Worm (Caenorhabditis elegans): ENCODE results near the gene C24A3.4.
A peak's percentile ranks its signal among the peaks of the same experiment; 100 is the strongest.

The C24A3.4 gene

ce11 chrX:9015420-9015819 is 23.2 kb downstream of the C24A3.4 start, which contains the start of gene T25B6.4:
Gene T25B6.4, plus strand, starts transcription at chrX:9015720.
- TF ChIP-seq nhr-120 (GFP tag; IDR thresholded peaks at IDR 0.05) (no peak), ztf-3 (GFP tag; optimal IDR thresholded peaks at IDR 0.05) (no peak)

ce11 chrX:9021645-9022044 is 29.4 kb downstream of the C24A3.4 start, which contains the start of gene T25B6.5:
Gene T25B6.5, minus strand, starts transcription at chrX:9021745.
- TF ChIP-seq mel-28 (tag; optimal IDR thresholded peaks at IDR 0.05; ENCODE audit: borderline replicate concordance) (no peak), lir-1 (GFP tag; conservative IDR thresholded peaks at IDR 0.05) (no peak)

DNA sequence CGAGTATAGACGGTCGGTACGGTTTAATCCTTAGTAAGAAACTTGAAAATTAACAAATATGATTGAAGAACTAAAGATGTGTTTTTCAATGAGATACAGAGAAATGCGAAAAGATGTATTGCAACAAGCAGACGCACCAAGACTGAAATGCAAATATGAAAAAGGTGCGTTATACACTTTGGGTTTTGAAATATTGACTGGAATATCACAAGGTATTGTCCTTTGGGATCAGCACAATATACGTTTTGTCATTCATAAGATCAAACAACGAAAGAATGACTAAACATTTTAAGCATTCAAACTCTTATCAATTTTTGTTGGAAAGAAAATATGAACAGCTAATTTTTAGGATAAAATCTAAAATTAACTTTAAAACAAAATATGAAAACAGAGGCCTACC is 30.6 kb downstream of the C24A3.4 start, which contains the start of gene T25B6.6:
Gene T25B6.6 (minus strand): TSS at position 101 of the 400 bp plus-strand sequence.
- no peak for TF ChIP-seq cebp-1 (GFP tag; IDR thresholded peaks at IDR 0.05)
- no peak for TF ChIP-seq cebp-1 (tag; optimal IDR thresholded peaks at IDR 0.05)
- TF ChIP-seq lag-1 (GFP tag; IDR thresholded peaks at IDR 0.05), result no peak

DNA sequence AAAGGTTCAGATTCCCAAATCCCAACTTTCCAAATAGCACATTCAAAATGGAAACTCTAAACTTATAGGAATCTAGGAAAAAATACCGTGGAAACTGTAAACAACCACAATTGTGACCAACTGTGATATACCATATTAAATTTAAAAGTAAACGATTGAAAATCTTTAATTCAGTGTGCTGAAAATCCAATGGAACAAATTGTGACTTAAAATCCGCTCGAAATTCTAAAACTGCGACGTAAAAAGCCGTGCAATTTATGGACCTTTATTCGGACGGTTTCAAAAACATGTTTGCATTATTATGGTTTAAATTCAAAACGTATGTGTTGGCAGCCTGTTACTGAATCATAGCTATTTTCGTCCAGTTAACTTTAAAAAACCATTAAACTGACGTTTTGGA is 31.6 kb downstream of the C24A3.4 start:
- no peak for TF ChIP-seq mxl-1 (tag; optimal IDR thresholded peaks at IDR 0.05)
- TF ChIP-seq egl-18 (GFP tag; IDR thresholded peaks at IDR 0.05), result no peak
- TF ChIP-seq ekl-4 (GFP tag; IDR thresholded peaks at IDR 0.05), result no peak
- no peak for TF ChIP-seq F57A8.1 (GFP tag; optimal IDR thresholded peaks at IDR 0.05)
- no peak for TF ChIP-seq akir-1 (GFP tag; optimal IDR thresholded peaks at IDR 0.05)
- TF ChIP-seq pbrm-1 (GFP tag; IDR thresholded peaks at IDR 0.05), result no peak
- no peak for TF ChIP-seq snpc-1.3 (tag; optimal IDR thresholded peaks at IDR 0.05; ENCODE audit: insufficient read depth)
- TF ChIP-seq hlh-12 (tag; optimal IDR thresholded peaks at IDR 0.05), result no peak
- TF ChIP-seq ceh-100 (GFP tag; IDR thresholded peaks at IDR 0.05), result no peak
- TF ChIP-seq rcor-1 (GFP tag; IDR thresholded peaks at IDR 0.05), result no peak
- no peak for TF ChIP-seq dpl-1 (GFP tag; optimal IDR thresholded peaks at IDR 0.05)
- TF ChIP-seq repo-1 (tag; optimal IDR thresholded peaks at IDR 0.05), result no peak
- TF ChIP-seq rpc-1 (optimal IDR thresholded peaks at IDR 0.05), result no peak
- no peak for TF ChIP-seq rpc-1 (tag; optimal IDR thresholded peaks at IDR 0.05)
- no peak for TF ChIP-seq chd-7 (tag; optimal IDR thresholded peaks at IDR 0.05)
- TF ChIP-seq tbp1 (GFP tag; optimal IDR thresholded peaks at IDR 0.05), result no peak
- no peak for TF ChIP-seq lsy-27 (tag; optimal IDR thresholded peaks at IDR 0.05; ENCODE audit: borderline replicate concordance, insufficient read depth)
- no peak for TF ChIP-seq unc-62 (GFP tag; optimal IDR thresholded peaks at IDR 0.05)

DNA sequence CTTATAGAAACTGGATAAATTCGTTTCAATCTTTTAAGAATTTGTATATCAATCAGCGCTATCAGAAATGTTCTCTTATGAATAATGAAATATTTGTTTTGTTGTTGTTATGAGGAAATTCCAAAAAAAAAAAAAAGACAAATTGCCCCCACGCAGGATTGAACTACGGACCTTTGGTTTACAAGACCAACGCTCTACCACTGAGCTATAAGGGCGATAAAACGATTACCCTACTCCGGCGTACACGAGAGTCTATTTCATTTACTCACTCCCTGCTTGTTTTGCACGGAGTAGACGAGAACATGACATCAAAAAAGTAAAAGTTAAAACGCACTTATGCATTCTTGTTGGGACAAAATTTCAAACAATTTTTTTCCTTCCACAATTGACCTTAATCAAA is 32.1 kb downstream of the C24A3.4 start:
- TF ChIP-seq lsy-27 (tag; optimal IDR thresholded peaks at IDR 0.05; ENCODE audit: borderline replicate concordance, insufficient read depth) (no peak), somi-1 (GFP tag; optimal IDR thresholded peaks at IDR 0.05) (no peak), nhr-27 (tag; optimal IDR thresholded peaks at IDR 0.05) (no peak), Y53G8AR.9 (GFP tag; conservative IDR thresholded peaks at IDR 0.05) (no peak), aptf-2 (GFP tag; conservative IDR thresholded peaks at IDR 0.05) (no peak), ets-4 (GFP tag; optimal IDR thresholded peaks at IDR 0.05) (no peak), F39B2.1 (GFP tag; IDR thresholded peaks at IDR 0.05) (no peak), nhr-90 (tag; optimal IDR thresholded peaks at IDR 0.05) (peak; percentile 88), nhr-80 (tag; optimal IDR thresholded peaks at IDR 0.05) (peak; percentile 37), xnd-1 (tag; optimal IDR thresholded peaks at IDR 0.05) (no peak), tbx-9 (tag; optimal IDR thresholded peaks at IDR 0.05; ENCODE audit: borderline replicate concordance) (no peak), zfh-2 (GFP tag; conservative IDR thresholded peaks at IDR 0.05) (no peak), egl-18 (GFP tag; IDR thresholded peaks at IDR 0.05) (0 out of 2 replicates have a peak, but pooled peaks have one; percentile 68), madf-8 (GFP tag; conservative IDR thresholded peaks at IDR 0.05) (0 out of 2 replicates have a peak, but pooled peaks have one; percentile 16), F55B11.4 (tag; optimal IDR thresholded peaks at IDR 0.05; ENCODE audit: borderline replicate concordance, insufficient read depth) (no peak), unc-130 (GFP tag; optimal IDR thresholded peaks at IDR 0.05) (peak; percentile 18), let-607 (tag; optimal IDR thresholded peaks at IDR 0.05) (peak; percentile 47 to 50), B0261.1 (tag; optimal IDR thresholded peaks at IDR 0.05) (peak; percentile 90), mes-4 (tag; optimal IDR thresholded peaks at IDR 0.05) (peak; percentile 79), sptf-2 (GFP tag; optimal IDR thresholded peaks at IDR 0.05) (peak; percentile 76)
